Worm (Caenorhabditis elegans) whole organism, L4 larva: Measurements from ENCODE around the gene mrpl-22.

Source experiments
- F26F4.8 ChIP-seq: fragments of 200-800 bp; sonication (Bioruptor generic); conservative IDR thresholded peaks from 2 replicates; pipeline ENCODE4 v1.3.6; 2022; ENCODE audit warnings: missing genetic modification characterization, missing compliant biosample characterization
- F37D6.2 ChIP-seq: sonication (generic microtip); optimal IDR thresholded peaks from 2 replicates; lab custom pipeline; 2016; ENCODE audit warnings: mild to moderate bottlenecking, missing genetic modification characterization, missing compliant biosample characterization
- F44E2.7 ChIP-seq: fragments of 200-800 bp; sonication (Bioruptor generic); IDR thresholded peaks from 2 replicates; pipeline ENCODE4 v2.1.2; 2022; ENCODE audit warnings: missing genetic modification characterization, missing compliant biosample characterization
- F49E8.2 ChIP-seq: sonication (generic microtip); optimal IDR thresholded peaks from 2 replicates; lab custom pipeline; 2016; ENCODE audit warnings: missing compliant biosample characterization, mild to moderate bottlenecking, missing genetic modification characterization, borderline replicate concordance
- Y105C5A.15 ChIP-seq: fragments of 200-800 bp; sonication (Bioruptor generic); IDR thresholded peaks from 2 replicates; pipeline ENCODE4 v1.3.6; 2022; ENCODE audit warnings: missing genetic modification characterization, missing compliant biosample characterization
- Y48G9A.11 ChIP-seq: fragments of 200-800 bp; sonication (Bioruptor generic); IDR thresholded peaks from 2 replicates; pipeline ENCODE4 v1.3.6; 2022; ENCODE audit warnings: missing genetic modification reagents, missing genetic modification characterization, missing compliant biosample characterization
- Y75B8A.6 ChIP-seq: fragments of 200-800 bp; sonication (Bioruptor generic); IDR thresholded peaks from 2 replicates; pipeline ENCODE4 v1.3.6; 2022; ENCODE audit warnings: missing genetic modification reagents, missing genetic modification characterization, missing compliant biosample characterization
- ZK546.5 ChIP-seq, 2 experiments: sonication (generic microtip); optimal IDR thresholded peaks; 2 replicates each; lab custom pipeline; 2017; ENCODE audit warnings: missing biosample characterization in 2 of 2, missing genetic modification characterization in 2 of 2
- aha-1 ChIP-seq: fragments of 150-350 bp; peaks from one replicate; lab custom pipeline; 2014; ENCODE audit warnings: missing biosample characterization, missing genetic modification characterization
- aly-2 ChIP-seq: sonication (generic microtip); optimal IDR thresholded peaks from 2 replicates; lab custom pipeline; 2018; ENCODE audit warnings: missing biosample characterization, missing genetic modification characterization
- arid-1 ChIP-seq: fragments of 200-800 bp; sonication (Bioruptor generic); conservative IDR thresholded peaks from 2 replicates; pipeline ENCODE4 v1.3.6; 2022; ENCODE audit warnings: missing genetic modification reagents, missing genetic modification characterization, missing compliant biosample characterization
- ceh-20 ChIP-seq: fragments of 200-800 bp; sonication (Bioruptor generic); IDR thresholded peaks from 2 replicates; pipeline ENCODE4 v1.3.6; 2022; ENCODE audit warnings: missing genetic modification reagents, missing genetic modification characterization, missing compliant biosample characterization
- ceh-44 ChIP-seq: fragments of 200-800 bp; sonication (Bioruptor generic); IDR thresholded peaks from 2 replicates; pipeline ENCODE4 v1.3.6; 2022; ENCODE audit warnings: missing genetic modification reagents, missing genetic modification characterization, missing compliant biosample characterization
- ceh-62 ChIP-seq: sonication (generic microtip); optimal IDR thresholded peaks from 2 replicates; lab custom pipeline; 2017; ENCODE audit warnings: missing biosample characterization, missing genetic modification characterization
- daf-16 ChIP-seq, 3 experiments: sonication (generic microtip); optimal IDR thresholded peaks; 2 replicates each; lab custom pipeline; 2016 to 2017; ENCODE audit warnings: missing genetic modification characterization in 3 of 3, missing genetic modification reagents in 3 of 3, mild to moderate bottlenecking in 2 of 3, missing compliant biosample characterization in 2 of 3, missing biosample characterization in 1 of 3, moderate library complexity in 1 of 3
- daf-8 ChIP-seq: fragments of 200-800 bp; sonication (Bioruptor generic); IDR thresholded peaks from 2 replicates; pipeline ENCODE4 v1.3.6; 2022; ENCODE audit warnings: missing genetic modification characterization, missing compliant biosample characterization
- dmd-6 ChIP-seq: fragments of 200-800 bp; sonication (Bioruptor generic); IDR thresholded peaks from 2 replicates; pipeline ENCODE4 v1.3.6; 2022; ENCODE audit warnings: missing genetic modification reagents, missing genetic modification characterization, missing compliant biosample characterization
- dmd-9 ChIP-seq: fragments of 200-800 bp; sonication (Bioruptor generic); IDR thresholded peaks from 2 replicates; pipeline ENCODE4 v1.3.6; 2022; ENCODE audit warnings: missing genetic modification reagents, missing genetic modification characterization, missing compliant biosample characterization
- dpl-1 ChIP-seq: fragments of 150-350 bp; optimal IDR thresholded peaks from 2 replicates; lab custom pipeline; 2014; ENCODE audit warnings: missing biosample characterization, missing genetic modification reagents, missing genetic modification characterization
- dve-1 ChIP-seq: sonication (generic microtip); optimal IDR thresholded peaks from 2 replicates; lab custom pipeline; 2017; ENCODE audit warnings: antibody characterized with exemption, mild to moderate bottlenecking, missing genetic modification characterization, missing compliant biosample characterization; ENCODE audit not compliant: insufficient read depth
- egl-27 ChIP-seq: sonication (generic microtip); optimal IDR thresholded peaks from 3 replicates; lab custom pipeline; 2017; ENCODE audit warnings: missing biosample characterization, missing genetic modification reagents, missing genetic modification characterization
- fos-1 ChIP-seq: fragments of 150-350 bp; optimal IDR thresholded peaks from 2 replicates; lab custom pipeline; 2014; ENCODE audit warnings: missing biosample characterization, missing genetic modification characterization
- hif-1 ChIP-seq, 2 experiments: sonication (generic microtip); optimal IDR thresholded peaks; 2 replicates each; lab custom pipeline; 2016 to 2017; ENCODE audit warnings: missing compliant biosample characterization in 2 of 2, missing genetic modification characterization in 2 of 2, missing genetic modification reagents in 2 of 2, missing genotype in 2 of 2, mild to moderate bottlenecking in 1 of 2
- hlh-11 ChIP-seq: fragments of 200-800 bp; sonication (Bioruptor generic); optimal IDR thresholded peaks from 2 replicates; lab custom pipeline; 2018; ENCODE audit warnings: mild to moderate bottlenecking, missing genetic modification characterization, missing compliant biosample characterization
- hmg-1.1 ChIP-seq: fragments of 200-800 bp; sonication (Bioruptor generic); IDR thresholded peaks from 2 replicates; pipeline ENCODE4 v1.3.6; 2022; ENCODE audit warnings: missing genetic modification reagents, missing genetic modification characterization, missing compliant biosample characterization
- lin-13 ChIP-seq: fragments of 150-350 bp; optimal IDR thresholded peaks from 2 replicates; lab custom pipeline; 2014; ENCODE audit warnings: missing biosample characterization, missing genetic modification reagents, missing genetic modification characterization
- lin-39 ChIP-seq: fragments of 150-350 bp; optimal IDR thresholded peaks from 2 replicates; lab custom pipeline; 2014; ENCODE audit warnings: missing biosample characterization, missing genetic modification reagents, missing genetic modification characterization
- mdl-1 ChIP-seq, 2 experiments: fragments of 150-350 bp in 1 of 2; sonication (generic microtip) in 1 of 2; optimal IDR thresholded peaks; 2 replicates each; lab custom pipeline; 2014 to 2017; ENCODE audit warnings: missing biosample characterization in 2 of 2, missing genetic modification characterization in 2 of 2
- mep-1 ChIP-seq: fragments of 150-350 bp; sonication (generic microtip); optimal IDR thresholded peaks from 3 replicates; lab custom pipeline; 2014; ENCODE audit warnings: missing biosample characterization, missing genetic modification characterization
- mes-2 ChIP-seq: sonication (generic microtip); optimal IDR thresholded peaks from 2 replicates; lab custom pipeline; 2016; ENCODE audit warnings: missing genotype, mild to moderate bottlenecking, missing genetic modification characterization, missing compliant biosample characterization; ENCODE audit not compliant: poor library complexity, severe bottlenecking
- nhr-10 ChIP-seq: fragments of 150-350 bp; optimal IDR thresholded peaks from 2 replicates; lab custom pipeline; 2014; ENCODE audit warnings: missing biosample characterization, missing genetic modification characterization
- nhr-111 ChIP-seq: fragments of 200-800 bp; sonication (Bioruptor generic); optimal IDR thresholded peaks from 2 replicates; lab custom pipeline; 2018; ENCODE audit warnings: mild to moderate bottlenecking, missing genetic modification characterization, missing compliant biosample characterization
- nhr-28 ChIP-seq: fragments of 150-350 bp; optimal IDR thresholded peaks from 2 replicates; lab custom pipeline; 2014; ENCODE audit warnings: missing biosample characterization, missing genetic modification characterization
- nhr-48 ChIP-seq: sonication (generic microtip); optimal IDR thresholded peaks from 2 replicates; lab custom pipeline; 2016; ENCODE audit warnings: mild to moderate bottlenecking, missing genetic modification characterization, missing compliant biosample characterization
- nhr-6 ChIP-seq: fragments of 150-350 bp; optimal IDR thresholded peaks from 2 replicates; lab custom pipeline; 2014; ENCODE audit warnings: missing biosample characterization, missing genetic modification characterization
- nhr-76 ChIP-seq: fragments of 150-350 bp; optimal IDR thresholded peaks from 2 replicates; lab custom pipeline; 2014; ENCODE audit warnings: missing biosample characterization, missing genetic modification characterization
- php-3 ChIP-seq: fragments of 200-800 bp; sonication (Bioruptor generic); IDR thresholded peaks from 2 replicates; pipeline ENCODE4 v1.3.6; 2022; ENCODE audit warnings: missing genetic modification reagents, missing genetic modification characterization, missing compliant biosample characterization
- pqm-1 ChIP-seq: sonication (generic microtip); optimal IDR thresholded peaks from 2 replicates; lab custom pipeline; 2017; ENCODE audit warnings: missing biosample characterization, missing genetic modification characterization
- rbr-2 ChIP-seq: sonication (generic microtip); optimal IDR thresholded peaks from 2 replicates; lab custom pipeline; 2016; ENCODE audit warnings: missing genotype, missing genetic modification characterization, missing compliant biosample characterization
- saeg-2 ChIP-seq: fragments of 200-800 bp; sonication (Bioruptor generic); IDR thresholded peaks from 2 replicates; pipeline ENCODE4 v1.3.6; 2022; ENCODE audit warnings: missing genetic modification reagents, missing genetic modification characterization, missing compliant biosample characterization
- skn-1 ChIP-seq: fragments of 150-350 bp; optimal IDR thresholded peaks from 2 replicates; lab custom pipeline; 2014; ENCODE audit warnings: missing biosample characterization, missing genetic modification characterization
- snpc-1.2 ChIP-seq: fragments of 200-800 bp; sonication (Bioruptor generic); IDR thresholded peaks from 2 replicates; pipeline ENCODE4 v1.3.6; 2022; ENCODE audit warnings: missing genetic modification reagents, missing genetic modification characterization, missing compliant biosample characterization
- spr-1 ChIP-seq: sonication (generic microtip); optimal IDR thresholded peaks from 2 replicates; lab custom pipeline; 2016; ENCODE audit warnings: mild to moderate bottlenecking, missing genetic modification characterization, missing compliant biosample characterization
- unc-130 ChIP-seq: sonication (generic microtip); optimal IDR thresholded peaks from 2 replicates; lab custom pipeline; 2016; ENCODE audit warnings: missing genetic modification reagents, missing genetic modification characterization, missing compliant biosample characterization
- zfp-3 ChIP-seq: fragments of 200-800 bp; sonication (Bioruptor generic); conservative IDR thresholded peaks from 2 replicates; pipeline ENCODE4 v1.3.6; 2022; ENCODE audit warnings: missing genetic modification reagents, missing genetic modification characterization, missing compliant biosample characterization
- zip-11 ChIP-seq: fragments of 200-800 bp; sonication (Bioruptor generic); IDR thresholded peaks from 2 replicates; pipeline ENCODE4 v1.3.6; 2022; ENCODE audit warnings: missing genetic modification characterization, missing compliant biosample characterization

Gene mrpl-22

DNA sequence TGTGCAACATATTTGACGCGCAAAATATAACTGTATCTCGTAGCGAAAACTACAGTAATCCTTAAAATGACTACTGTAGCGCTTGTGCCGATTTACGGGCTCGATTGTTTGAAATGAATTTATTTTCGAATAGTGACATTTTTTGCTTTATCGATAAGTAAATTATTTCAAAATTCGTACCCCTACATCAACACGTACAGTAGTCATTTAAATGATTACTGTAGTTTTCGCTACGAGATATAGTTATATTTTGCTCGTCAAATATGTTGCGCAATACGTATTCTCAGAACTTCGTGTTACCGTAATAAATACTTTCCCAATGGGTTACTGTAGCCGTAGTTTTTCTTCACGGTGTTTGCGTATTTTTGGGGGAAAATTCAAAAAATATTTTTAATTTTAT lies 37.6 kb downstream of the mrpl-22 start:
- TF ChIP-seq nhr-6 (tag; lab: Kevin White, UChicago) (no peak), ceh-44 (GFP tag; lab: Robert Waterston, UW) (no peak), arid-1 (no peak), nhr-76 (tag; lab: Kevin White, UChicago) (no peak), snpc-1.2 (GFP tag; lab: Robert Waterston, UW) (no peak), nhr-48 (tag; lab: Kevin White, UChicago) (no peak), Y105C5A.15 (GFP tag; lab: Robert Waterston, UW) (no peak), unc-130 (no peak), php-3 (GFP tag; lab: Robert Waterston, UW) (no peak), skn-1 (no peak), daf-8 (no peak), hlh-11 (tag; lab: Kevin White, UChicago) (no peak), hmg-1.1 (no peak), ceh-20 (no peak), zip-11 (GFP tag; lab: Robert Waterston, UW) (no peak), dpl-1 (GFP tag; lab: Kevin White, UChicago) (no peak)

DNA sequence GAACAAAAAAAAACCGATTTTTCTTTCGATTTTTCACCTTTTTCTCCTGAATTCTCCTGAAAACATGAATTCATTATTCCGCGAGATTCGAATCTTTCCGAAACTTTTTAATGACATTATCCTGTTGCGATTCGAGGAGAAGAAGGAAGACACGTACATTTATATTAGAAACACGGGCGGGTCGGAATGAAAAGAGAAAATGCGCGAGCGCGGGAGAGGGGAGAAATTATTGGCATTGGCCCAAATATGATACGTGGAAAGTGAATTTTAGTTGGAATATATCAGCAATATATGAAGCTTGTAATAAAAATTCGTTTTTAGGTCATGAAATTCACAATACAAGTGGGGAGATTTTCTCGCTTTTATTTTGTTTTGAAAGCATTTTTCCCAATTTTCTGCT lies 38.2 kb downstream of the mrpl-22 start:
- TF ChIP-seq aha-1 (tag; lab: Kevin White, UChicago) (peak; percentile 84), ZK546.5 (tag; optimal IDR thresholded peaks at IDR 0.05; lab: Kevin White, UChicago) (no peak), Y48G9A.11 (GFP tag; lab: Robert Waterston, UW) (no peak)
- TF ChIP-seq, all 104 proteins: peak for 1

ce11 chrIII:10654718-10655117 lies 39.5 kb downstream of the mrpl-22 start, which contains the start of gene cnt-2:
TSS of gene cnt-2 (plus strand) at chrIII:10655018.
- TF ChIP-seq spr-1 (tag; lab: Kevin White, UChicago) (no peak), F44E2.7 (GFP tag; lab: Robert Waterston, UW) (no peak), dpl-1 (GFP tag; lab: Kevin White, UChicago) (no peak), nhr-10 (tag; lab: Kevin White, UChicago) (no peak)

DNA sequence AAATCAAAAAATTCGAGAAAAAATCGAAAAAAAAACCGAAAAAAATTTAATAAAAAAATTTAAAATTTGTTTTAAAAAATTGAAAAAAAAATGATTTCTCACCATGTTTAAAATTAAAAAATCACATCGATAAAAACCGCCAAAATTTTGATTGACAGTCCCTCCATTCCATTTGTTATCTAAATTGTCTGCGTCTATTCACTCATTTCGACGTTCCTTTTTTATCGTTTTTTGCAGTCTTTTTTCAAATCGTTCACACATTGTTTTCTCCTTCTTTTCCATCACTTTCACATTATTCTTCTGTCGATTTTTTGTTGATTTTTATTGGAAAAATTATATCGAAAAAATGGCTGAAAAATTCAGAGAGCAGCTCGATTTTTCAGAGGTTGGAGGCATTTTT lies 40.8 kb downstream of the mrpl-22 start:
- TF ChIP-seq skn-1 (no peak), nhr-111 (no peak), aly-2 (tag; lab: Kevin White, UChicago) (no peak), dpl-1 (GFP tag; lab: Kevin White, UChicago) (peak; percentile 5), pqm-1 (tag; lab: Kevin White, UChicago) (peak; percentile 57), php-3 (GFP tag; lab: Robert Waterston, UW) (no peak), Y75B8A.6 (no peak), ZK546.5 (tag; optimal IDR thresholded peaks at IDR 0.05; lab: Kevin White, UChicago) (no peak), fos-1 (tag; lab: Kevin White, UChicago) (no peak), lin-13 (no peak), F37D6.2 (tag; lab: Kevin White, UChicago) (no peak), daf-16 (GFP tag; optimal IDR thresholded peaks at IDR 0.05; lab: Kevin White, UChicago) (no peak), daf-16 (tag; optimal IDR thresholded peaks at IDR 0.05; lab: Kevin White, UChicago) (peak; percentile 37), dve-1 (tag; lab: Kevin White, UChicago) (peak; percentile 39), mep-1 (tag; lab: Kevin White, UChicago) (no peak), nhr-28 (peak; percentile 26), mdl-1 (tag; optimal IDR thresholded peaks at IDR 0.05; lab: Kevin White, UChicago) (no peak), saeg-2 (GFP tag; lab: Robert Waterston, UW) (no peak), zfp-3 (GFP tag; lab: Robert Waterston, UW) (no peak), lin-39 (tag; lab: Kevin White, UChicago) (no peak), mes-2 (tag; lab: Kevin White, UChicago) (no peak), ceh-20 (no peak), ceh-62 (tag; lab: Kevin White, UChicago) (no peak), F44E2.7 (GFP tag; lab: Robert Waterston, UW) (no peak), F26F4.8 (GFP tag; lab: Robert Waterston, UW) (no peak), F49E8.2 (tag; lab: Kevin White, UChicago) (no peak), egl-27 (tag; lab: Kevin White, UChicago) (no peak), dmd-6 (peak; percentile 46; the same call in 1 of the 2 replicates), rbr-2 (tag; lab: Kevin White, UChicago) (no peak), dmd-9 (GFP tag; lab: Robert Waterston, UW) (no peak), hif-1 (tag; optimal IDR thresholded peaks at IDR 0.05; lab: Kevin White, UChicago) (no peak)
- TF ChIP-seq, all 104 proteins: peak for 6
